Fruit fly (Drosophila melanogaster) Kc167 (cell line): ENCODE data around the gene CG43342.

Source experiments
- h ChIP-seq: fragments of >200 bp; optimal IDR thresholded peaks from 3 replicates; lab custom pipeline; 2018; ENCODE audit warnings: missing external identifiers
- psq ChIP-seq: fragments of >200 bp; optimal IDR thresholded peaks from 2 replicates; lab custom pipeline; 2017; ENCODE audit warnings: missing external identifiers

DNA sequence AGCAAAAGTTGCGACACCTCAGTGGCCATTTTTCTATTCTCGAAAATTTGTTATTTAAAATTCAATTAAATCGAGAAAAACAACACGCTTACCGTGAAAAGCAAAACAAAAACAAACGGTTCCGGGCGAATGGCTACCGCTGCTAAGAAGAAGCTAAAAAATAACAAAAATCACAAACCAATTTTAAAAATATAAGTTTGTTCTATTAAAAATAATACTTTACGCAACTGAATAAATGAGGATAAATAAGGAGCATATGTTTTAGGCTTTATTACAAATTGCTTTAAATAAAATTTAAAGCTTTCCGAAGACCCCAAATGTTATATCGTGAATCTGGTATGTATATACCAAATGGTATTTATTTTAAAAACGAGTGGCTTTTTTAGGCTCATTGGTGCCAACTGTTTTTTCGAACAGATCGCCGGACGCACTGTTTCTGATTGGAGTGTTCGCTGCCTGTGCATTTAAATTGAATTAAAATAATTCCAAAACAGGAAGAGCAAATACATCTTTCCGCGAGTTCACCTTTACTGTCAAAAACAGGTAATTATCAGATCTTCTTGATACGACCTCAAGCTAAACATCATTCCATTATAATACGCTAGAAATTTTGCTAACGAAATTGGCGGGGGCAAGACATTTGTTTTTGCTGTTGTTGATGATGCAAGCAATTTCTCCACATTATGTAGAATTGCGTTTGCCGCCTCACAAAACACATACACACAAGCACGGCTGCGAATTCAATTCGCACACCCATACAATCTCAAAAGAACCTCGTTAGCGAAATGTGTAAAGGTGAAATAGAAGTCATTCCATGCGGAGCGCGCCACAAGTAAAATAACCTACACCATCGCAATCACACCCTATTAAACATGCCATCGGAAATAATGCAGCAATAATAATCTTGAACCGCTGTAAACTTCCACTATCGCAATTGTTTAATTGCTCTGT lies 13.7 kb upstream of the CG43342 start, which contains the start of the genes Polr3F and PyK:
- TF ChIP-seq h (lab: Kevin White, UChicago) (no peak), psq (lab: Kevin White, UChicago) (no peak)
